Worm (Caenorhabditis elegans) whole organism, L4/young adult: ENCODE results near the gene clec-179.

Experiments used
- W03F9.2 ChIP-seq: fragments of 150-350 bp; optimal IDR thresholded peaks from 2 replicates; lab custom pipeline; 2014; ENCODE audit warnings: missing biosample characterization, missing genetic modification characterization
- him-1 ChIP-seq: sonication (generic microtip); optimal IDR thresholded peaks from 2 replicates; lab custom pipeline; 2016; ENCODE audit warnings: missing genotype, missing genetic modification reagents, missing genetic modification characterization, missing compliant biosample characterization

DNA sequence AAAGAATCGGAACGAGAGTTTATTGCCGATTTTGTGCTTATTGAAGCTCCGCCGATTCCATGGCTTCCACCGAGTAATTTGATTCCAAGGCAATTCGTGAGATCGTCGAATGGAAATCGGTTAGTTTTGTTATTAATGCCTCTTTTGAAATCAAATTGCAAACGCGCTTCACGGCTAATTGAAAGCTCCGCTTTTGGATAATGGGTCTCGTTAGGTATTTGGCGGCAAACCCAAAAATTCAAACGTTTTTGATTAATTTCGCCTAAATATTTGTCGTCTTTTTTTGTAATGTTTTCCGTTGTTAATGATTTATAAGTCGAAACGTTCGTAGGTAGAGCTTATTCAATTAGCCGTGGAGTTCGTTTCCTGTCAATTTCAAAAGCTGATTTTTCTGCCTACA is 24.9 kb downstream of the clec-179 start:
- TF ChIP-seq him-1: no peak
- no peak for TF ChIP-seq W03F9.2
